Fruit fly (Drosophila melanogaster) Kc167 (cell line): ENCODE measurements around the gene Sws1.

ENCODE experiments used
- Myc ChIP-seq: fragments of >200 bp; optimal IDR thresholded peaks from 2 replicates; lab custom pipeline; 2017; ENCODE audit warnings: missing external identifiers
- Sin3A ChIP-seq: fragments of >200 bp; optimal IDR thresholded peaks from 2 replicates; lab custom pipeline; 2018; ENCODE audit warnings: missing external identifiers
- h ChIP-seq: fragments of >200 bp; optimal IDR thresholded peaks from 3 replicates; lab custom pipeline; 2018; ENCODE audit warnings: missing external identifiers
- insv ChIP-seq: fragments of >200 bp; optimal IDR thresholded peaks from 3 replicates; lab custom pipeline; 2018; ENCODE audit warnings: missing external identifiers
- psq ChIP-seq: fragments of >200 bp; optimal IDR thresholded peaks from 2 replicates; lab custom pipeline; 2017; ENCODE audit warnings: missing external identifiers
- ttk ChIP-seq: sonication (Bioruptor generic); optimal IDR thresholded peaks from 2 replicates; lab custom pipeline; 2017; ENCODE audit warnings: missing external identifiers

- TF ChIP-seq ttk (lab: Kevin White, UChicago) (no peak), Sin3A (lab: Kevin White, UChicago) (no peak), insv (lab: Kevin White, UChicago) (no peak), h (lab: Kevin White, UChicago) (no peak), Myc (lab: Kevin White, UChicago) (no peak), psq (lab: Kevin White, UChicago) (no peak)
These were observed 46.8 kb downstream of the Sws1 start for dm6 chr2L:2528097-2528496.
